Worm (Caenorhabditis elegans) whole organism, L1 larva: ENCODE data around the gene T28A11.17.

Experiments used
- C34B4.2 ChIP-seq: sonication (generic microtip); optimal IDR thresholded peaks from 2 replicates; lab custom pipeline; 2017; ENCODE audit warnings: mild to moderate bottlenecking, missing genetic modification characterization, missing compliant biosample characterization
- aha-1 ChIP-seq: fragments of 150-350 bp; optimal IDR thresholded peaks from 2 replicates; lab custom pipeline; 2014; ENCODE audit warnings: missing biosample characterization, missing genetic modification characterization
- alr-1 ChIP-seq: fragments of 200-800 bp; sonication (Bioruptor generic); optimal IDR thresholded peaks from 2 replicates; lab custom pipeline; 2018; ENCODE audit warnings: borderline replicate concordance, mild to moderate bottlenecking, missing genetic modification characterization, missing compliant biosample characterization
- ama-1 ChIP-seq: fragments of 150-350 bp; optimal IDR thresholded peaks from 2 replicates; lab custom pipeline; 2014
- ceh-63 ChIP-seq: fragments of 200-800 bp; sonication (Bioruptor generic); optimal IDR thresholded peaks from 2 replicates; lab custom pipeline; 2018; ENCODE audit warnings: mild to moderate bottlenecking, missing genetic modification characterization, missing compliant biosample characterization
- ceh-8 ChIP-seq: fragments of 200-800 bp; sonication (Bioruptor generic); optimal IDR thresholded peaks from 2 replicates; lab custom pipeline; 2018; ENCODE audit warnings: mild to moderate bottlenecking, missing genetic modification characterization, moderate library complexity, missing compliant biosample characterization
- ceh-82 ChIP-seq, 3 experiments: fragments of 150-350 bp in 1 of 3; sonication (generic microtip) in 2 of 3; optimal IDR thresholded peaks; 2 replicates each; lab custom pipeline; 2014 to 2017; ENCODE audit warnings: missing biosample characterization in 3 of 3, missing genetic modification characterization in 3 of 3
- ceh-90 ChIP-seq: sonication (generic microtip); optimal IDR thresholded peaks from 2 replicates; lab custom pipeline; 2016; ENCODE audit warnings: missing genetic modification characterization, missing compliant biosample characterization
- ces-1 ChIP-seq: fragments of 150-350 bp; optimal IDR thresholded peaks from 2 replicates; lab custom pipeline; 2014; ENCODE audit warnings: missing biosample characterization, missing genetic modification reagents, missing genetic modification characterization
- efl-1 ChIP-seq, 4 experiments: fragments of 150-350 bp; optimal IDR thresholded peaks in 3 of 4; peaks in 1 of 4; 1 replicate in 1 of 4; 2 replicates in 3 of 4; lab custom pipeline; 2014; ENCODE audit warnings: missing biosample characterization in 2 of 4, missing genetic modification characterization in 2 of 4, missing genetic modification reagents in 2 of 4
- efl-3 ChIP-seq: fragments of 200-800 bp; sonication (Bioruptor generic); optimal IDR thresholded peaks from 2 replicates; lab custom pipeline; 2018; ENCODE audit warnings: mild to moderate bottlenecking, missing genetic modification characterization, missing compliant biosample characterization
- ets-5 ChIP-seq: fragments of 200-800 bp; sonication (Bioruptor generic); IDR thresholded peaks from 2 replicates; pipeline ENCODE4 v1.3.6; 2022; ENCODE audit warnings: missing genetic modification characterization, missing compliant biosample characterization
- fkh-10 ChIP-seq: sonication (generic microtip); optimal IDR thresholded peaks from 2 replicates; lab custom pipeline; 2017; ENCODE audit warnings: missing biosample characterization, missing genetic modification reagents, missing genetic modification characterization
- fkh-4 ChIP-seq: sonication (generic microtip); optimal IDR thresholded peaks from 2 replicates; lab custom pipeline; 2016; ENCODE audit warnings: missing compliant biosample characterization, missing genetic modification characterization, borderline replicate concordance
- fos-1 ChIP-seq: fragments of 150-350 bp; optimal IDR thresholded peaks from 2 replicates; lab custom pipeline; 2014; ENCODE audit warnings: missing biosample characterization, missing genetic modification characterization
- hlh-17 ChIP-seq: fragments of 200-800 bp; sonication (Bioruptor generic); optimal IDR thresholded peaks from 2 replicates; lab custom pipeline; 2018; ENCODE audit warnings: missing genetic modification characterization, mild to moderate bottlenecking, missing compliant biosample characterization, moderate library complexity, borderline replicate concordance
- hpl-2 ChIP-seq: fragments of 150-350 bp; optimal IDR thresholded peaks from 2 replicates; lab custom pipeline; 2014; ENCODE audit warnings: missing biosample characterization, missing genetic modification reagents, missing genetic modification characterization
- jun-1 ChIP-seq: fragments of 150-350 bp; optimal IDR thresholded peaks from 2 replicates; lab custom pipeline; 2014; ENCODE audit warnings: missing biosample characterization, missing genetic modification reagents, missing genetic modification characterization
- lin-13 ChIP-seq: fragments of 150-350 bp; optimal IDR thresholded peaks from 2 replicates; lab custom pipeline; 2014; ENCODE audit warnings: missing biosample characterization, missing genetic modification reagents, missing genetic modification characterization
- lin-35 ChIP-seq, 2 experiments: fragments of 150-350 bp; optimal IDR thresholded peaks; 2 replicates each; lab custom pipeline; 2014; ENCODE audit warnings: missing biosample characterization in 2 of 2, missing genetic modification characterization in 2 of 2, missing genetic modification reagents in 2 of 2
- lin-39 ChIP-seq: fragments of 150-350 bp; optimal IDR thresholded peaks from 2 replicates; lab custom pipeline; 2014; ENCODE audit warnings: missing biosample characterization, missing genetic modification reagents, missing genetic modification characterization
- lir-3 ChIP-seq: sonication (generic microtip); optimal IDR thresholded peaks from 2 replicates; lab custom pipeline; 2016; ENCODE audit warnings: mild to moderate bottlenecking, missing genetic modification characterization, moderate library complexity, missing compliant biosample characterization; ENCODE audit not compliant: poor library complexity
- lsy-2 ChIP-seq, 2 experiments: fragments of 150-350 bp; optimal IDR thresholded peaks; 2 replicates each; lab custom pipeline; 2014; ENCODE audit warnings: missing biosample characterization in 2 of 2, missing genetic modification characterization in 2 of 2
- mab-9 ChIP-seq: fragments of 200-800 bp; sonication (Bioruptor generic); IDR thresholded peaks from 2 replicates; pipeline ENCODE4 v1.3.6; 2022; ENCODE audit warnings: missing genetic modification reagents, missing genetic modification characterization, missing compliant biosample characterization
- mdl-1 ChIP-seq, 2 experiments: fragments of 150-350 bp; optimal IDR thresholded peaks; 2 replicates each; lab custom pipeline; 2014 to 2017; ENCODE audit warnings: missing biosample characterization in 2 of 2, missing genetic modification characterization in 2 of 2, inconsistent platforms in 1 of 2
- mef-2 ChIP-seq: fragments of 150-350 bp; optimal IDR thresholded peaks from 2 replicates; lab custom pipeline; 2014; ENCODE audit warnings: missing biosample characterization, missing genetic modification characterization
- mep-1 ChIP-seq: fragments of 150-350 bp; optimal IDR thresholded peaks from 2 replicates; lab custom pipeline; 2014; ENCODE audit warnings: missing biosample characterization, missing genetic modification characterization
- nhr-11 ChIP-seq: fragments of 150-350 bp; optimal IDR thresholded peaks from 2 replicates; lab custom pipeline; 2014; ENCODE audit warnings: missing biosample characterization, missing genetic modification characterization
- nhr-12 ChIP-seq: sonication (generic microtip); optimal IDR thresholded peaks from 2 replicates; lab custom pipeline; 2017; ENCODE audit warnings: missing biosample characterization, missing genetic modification characterization
- nhr-19 ChIP-seq: fragments of 200-800 bp; sonication (Bioruptor generic); conservative IDR thresholded peaks from 2 replicates; pipeline ENCODE4 v1.3.6; 2022; ENCODE audit warnings: missing genetic modification characterization, missing compliant biosample characterization
- nhr-20 ChIP-seq: sonication (generic microtip); optimal IDR thresholded peaks from 2 replicates; lab custom pipeline; 2016; ENCODE audit warnings: mild to moderate bottlenecking, missing genetic modification characterization, missing compliant biosample characterization
- nhr-28 ChIP-seq: fragments of 150-350 bp; optimal IDR thresholded peaks from 2 replicates; lab custom pipeline; 2014; ENCODE audit warnings: missing biosample characterization, missing genetic modification characterization
- nhr-47 ChIP-seq: sonication (generic microtip); optimal IDR thresholded peaks from 2 replicates; lab custom pipeline; 2016; ENCODE audit warnings: mild to moderate bottlenecking, missing genetic modification characterization, moderate library complexity, missing compliant biosample characterization
- nhr-71 ChIP-seq: sonication (generic microtip); optimal IDR thresholded peaks from 2 replicates; lab custom pipeline; 2016; ENCODE audit warnings: mild to moderate bottlenecking, missing genetic modification characterization, moderate library complexity, missing compliant biosample characterization
- nhr-76 ChIP-seq: sonication (generic microtip); optimal IDR thresholded peaks from 2 replicates; lab custom pipeline; 2017; ENCODE audit warnings: missing biosample characterization, missing genetic modification characterization
- nhr-84 ChIP-seq: sonication (generic microtip); optimal IDR thresholded peaks from 2 replicates; lab custom pipeline; 2017; ENCODE audit warnings: missing biosample characterization, missing genetic modification characterization
- nhr-90 ChIP-seq: sonication (generic microtip); optimal IDR thresholded peaks from 2 replicates; lab custom pipeline; 2016; ENCODE audit warnings: mild to moderate bottlenecking, missing genetic modification characterization, missing compliant biosample characterization; ENCODE audit not compliant: poor library complexity
- pax-3 ChIP-seq: fragments of 200-800 bp; sonication (Bioruptor generic); optimal IDR thresholded peaks from 2 replicates; lab custom pipeline; 2018; ENCODE audit warnings: mild to moderate bottlenecking, missing genetic modification characterization, moderate library complexity, missing compliant biosample characterization
- pqm-1 ChIP-seq: sonication (generic microtip); optimal IDR thresholded peaks from 3 replicates; lab custom pipeline; 2017; ENCODE audit warnings: missing biosample characterization, missing genetic modification characterization
- rnt-1 ChIP-seq: sonication (generic microtip); optimal IDR thresholded peaks from 2 replicates; lab custom pipeline; 2016; ENCODE audit warnings: mild to moderate bottlenecking, missing genetic modification characterization, moderate library complexity, missing compliant biosample characterization
- skn-1 ChIP-seq: fragments of 150-350 bp; optimal IDR thresholded peaks from 2 replicates; lab custom pipeline; 2014; ENCODE audit warnings: missing biosample characterization, missing genetic modification characterization
- snpc-4 ChIP-seq: fragments of 150-350 bp; optimal IDR thresholded peaks from 2 replicates; lab custom pipeline; 2014; ENCODE audit warnings: missing biosample characterization, missing genetic modification characterization
- snu-23 ChIP-seq: sonication (generic microtip); optimal IDR thresholded peaks from 2 replicates; lab custom pipeline; 2016; ENCODE audit warnings: missing genetic modification characterization, missing compliant biosample characterization
- sox-4 ChIP-seq: sonication (generic microtip); optimal IDR thresholded peaks from 2 replicates; lab custom pipeline; 2016; ENCODE audit warnings: missing genetic modification characterization, missing compliant biosample characterization
- tbx-2 ChIP-seq: sonication (generic microtip); optimal IDR thresholded peaks from 2 replicates; lab custom pipeline; 2016; ENCODE audit warnings: missing genetic modification characterization, missing compliant biosample characterization
- unc-130 ChIP-seq: fragments of 150-350 bp; optimal IDR thresholded peaks from 2 replicates; lab custom pipeline; 2017; ENCODE audit warnings: missing biosample characterization, missing genetic modification characterization, inconsistent platforms
- unc-62 ChIP-seq: fragments of 150-350 bp; optimal IDR thresholded peaks from 2 replicates; lab custom pipeline; 2014; ENCODE audit warnings: missing biosample characterization, missing genetic modification reagents, missing genetic modification characterization
- unc-86 ChIP-seq: sonication (generic microtip); optimal IDR thresholded peaks from 2 replicates; lab custom pipeline; 2016; ENCODE audit warnings: missing genetic modification characterization, missing compliant biosample characterization
- vab-15 ChIP-seq: sonication (generic microtip); optimal IDR thresholded peaks from 2 replicates; lab custom pipeline; 2017; ENCODE audit warnings: missing genotype, mild to moderate bottlenecking, missing genetic modification characterization, missing compliant biosample characterization
- zip-4 ChIP-seq: fragments of 200-800 bp; sonication (Bioruptor generic); optimal IDR thresholded peaks from 2 replicates; lab custom pipeline; 2018; ENCODE audit warnings: mild to moderate bottlenecking, missing genetic modification characterization, moderate library complexity, missing compliant biosample characterization
- ztf-11 ChIP-seq, 2 experiments: sonication (generic microtip); optimal IDR thresholded peaks; 2 replicates each; lab custom pipeline; 2016 to 2017; ENCODE audit warnings: missing genetic modification characterization in 2 of 2, missing biosample characterization in 1 of 2, missing compliant biosample characterization in 1 of 2
- ztf-4 ChIP-seq: fragments of 150-350 bp; optimal IDR thresholded peaks from 2 replicates; lab custom pipeline; 2014; ENCODE audit warnings: missing biosample characterization, missing genetic modification characterization

The T28A11.17 gene

DNA sequence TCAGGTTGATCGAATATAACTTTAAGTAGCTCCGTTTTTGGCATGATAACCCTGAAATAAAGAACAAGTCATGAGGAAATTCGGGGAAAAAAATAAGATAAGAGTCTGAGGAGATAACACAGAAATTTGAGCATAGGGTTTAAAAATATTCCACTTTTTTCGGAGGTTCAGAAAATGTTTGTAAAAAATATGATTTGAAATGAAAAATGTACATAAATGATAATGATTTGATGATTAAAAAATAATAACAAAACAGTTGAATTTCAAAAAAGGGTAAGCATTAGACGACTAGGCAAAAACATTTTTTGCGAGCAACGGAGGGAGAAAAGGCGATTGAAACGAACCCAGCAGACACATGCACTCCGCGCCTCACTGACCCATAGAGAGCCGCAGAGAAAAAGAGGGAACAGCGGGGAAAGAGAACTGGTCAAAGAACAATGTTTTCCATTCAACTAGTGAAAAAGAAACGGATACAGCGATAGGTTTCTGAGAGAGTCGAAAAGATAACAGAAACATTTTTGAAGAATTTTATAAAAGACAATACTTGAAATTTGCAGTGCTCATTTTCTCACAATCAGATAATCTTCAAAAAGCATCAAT lies 46.1 kb upstream of the T28A11.17 start, which contains the start of gene arrd-18 (continued):
- TF ChIP-seq hlh-17 (GFP tag; lab: Kevin White, UChicago) (no peak), nhr-28 (tag; lab: Kevin White, UChicago) (no peak), nhr-11 (tag; lab: Kevin White, UChicago) (no peak), alr-1 (no peak), mep-1 (no peak), nhr-71 (tag; lab: Kevin White, UChicago) (peak; percentile 62), ceh-63 (GFP tag; lab: Kevin White, UChicago) (no peak), C34B4.2 (no peak), nhr-19 (GFP tag; lab: Robert Waterston, UW) (peak; percentile 50), lin-39 (tag; lab: Kevin White, UChicago) (no peak), snu-23 (peak; percentile 51), fkh-10 (GFP tag; lab: Kevin White, UChicago) (no peak), aha-1 (tag; lab: Kevin White, UChicago) (no peak), efl-3 (GFP tag; lab: Kevin White, UChicago) (no peak), skn-1 (tag; lab: Kevin White, UChicago) (no peak), unc-86 (no peak), rnt-1 (peak; percentile 51), lsy-2 (tag; optimal IDR thresholded peaks at IDR 0.05; lab: Kevin White, UChicago) (peak in 1 of 2 experiments; percentile 3), vab-15 (no peak), lir-3 (no peak), hpl-2 (GFP tag; lab: Kevin White, UChicago) (no peak), nhr-12 (tag; lab: Kevin White, UChicago) (no peak), pqm-1 (tag; lab: Kevin White, UChicago) (no peak), efl-1 (optimal IDR thresholded peaks at IDR 0.05; lab: Kevin White, UChicago) (peak in 1 of 2 experiments; percentile 19), efl-1 (GFP tag; optimal IDR thresholded peaks at IDR 0.05 in 1 of 2; lab: Kevin White, UChicago) (peak in 1 of 2 experiments; percentile 67), zip-4 (GFP tag; lab: Kevin White, UChicago) (no peak), nhr-47 (peak; percentile 18), lin-13 (GFP tag; lab: Kevin White, UChicago) (no peak), sox-4 (tag; lab: Kevin White, UChicago) (no peak), ets-5 (GFP tag; lab: Robert Waterston, UW) (no peak), unc-130 (tag; lab: Kevin White, UChicago) (no peak), mdl-1 (tag; optimal IDR thresholded peaks at IDR 0.05; lab: Kevin White, UChicago) (no peak), nhr-90 (tag; lab: Kevin White, UChicago) (no peak), ceh-82 (tag; optimal IDR thresholded peaks at IDR 0.05; lab: Kevin White, UChicago) (no peak), nhr-76 (tag; lab: Kevin White, UChicago) (no peak), unc-62 (no peak), snpc-4 (tag; lab: Kevin White, UChicago) (no peak), fkh-4 (tag; lab: Kevin White, UChicago) (no peak), ces-1 (GFP tag; lab: Kevin White, UChicago) (no peak), lin-35 (GFP tag; optimal IDR thresholded peaks at IDR 0.05; lab: Kevin White, UChicago) (no peak), fos-1 (tag; lab: Kevin White, UChicago) (no peak), nhr-84 (tag; lab: Kevin White, UChicago) (no peak), jun-1 (tag; lab: Kevin White, UChicago) (no peak), ztf-11 (tag; optimal IDR thresholded peaks at IDR 0.05; lab: Kevin White, UChicago) (no peak), tbx-2 (peak; percentile 10), mab-9 (GFP tag; lab: Robert Waterston, UW) (no peak), ztf-4 (tag; lab: Kevin White, UChicago) (no peak), mef-2 (tag; lab: Kevin White, UChicago) (no peak), ama-1 (lab: Kevin White, UChicago) (no peak), ceh-8 (GFP tag; lab: Kevin White, UChicago) (no peak), ceh-90 (tag; lab: Kevin White, UChicago) (no peak), nhr-20 (tag; lab: Kevin White, UChicago) (peak; percentile 32), pax-3 (no peak)
